Worm (Caenorhabditis elegans): ENCODE data around the gene nspg-6.

DNA sequence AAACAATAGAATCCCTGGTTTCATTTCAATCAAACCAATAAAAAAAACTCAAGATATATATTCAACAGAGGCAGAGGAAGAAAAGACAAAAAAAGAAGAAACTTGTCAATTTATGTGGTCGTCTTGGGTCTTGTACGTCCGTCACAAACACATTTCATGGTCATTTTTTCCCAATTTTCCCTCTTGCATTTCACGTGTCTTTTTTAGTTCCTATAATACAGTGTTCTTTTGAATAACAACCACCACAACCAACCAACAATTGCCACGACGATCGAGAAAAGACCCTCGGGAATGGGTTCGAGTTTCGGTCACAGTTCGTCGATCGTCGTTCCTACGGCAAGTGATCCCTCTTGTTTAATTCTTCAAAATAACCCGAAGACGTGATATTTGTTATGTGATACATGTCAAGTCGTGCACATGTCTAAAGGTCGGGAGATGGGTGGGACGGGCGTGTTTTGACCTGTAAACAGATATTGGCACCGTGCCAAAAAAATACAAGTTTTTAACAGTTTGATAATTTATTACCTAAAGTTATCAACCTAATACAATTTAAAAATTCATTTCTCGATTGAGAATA is 18.6 kb downstream of the nspg-6 start:
- no peak for TF ChIP-seq snpc-4 (tag; optimal IDR thresholded peaks at IDR 0.05)
- TF ChIP-seq ama-1 (optimal IDR thresholded peaks at IDR 0.05) = no peak
- no peak for TF ChIP-seq pha-4 (tag; optimal IDR thresholded peaks at IDR 0.05)
- TF ChIP-seq fos-1 (tag; optimal IDR thresholded peaks at IDR 0.05) = no peak
- TF ChIP-seq unc-62 (GFP tag; optimal IDR thresholded peaks at IDR 0.05) = no peak
- no peak for TF ChIP-seq mml-1 (tag; optimal IDR thresholded peaks at IDR 0.05)
- no peak for TF ChIP-seq nhr-77 (tag; optimal IDR thresholded peaks at IDR 0.05)
- no peak for TF ChIP-seq ztf-11 (tag; optimal IDR thresholded peaks at IDR 0.05)
- TF ChIP-seq ceh-82 (tag; optimal IDR thresholded peaks at IDR 0.05) = no peak
- TF ChIP-seq elt-1 (tag; optimal IDR thresholded peaks at IDR 0.05) = no peak
